Fruit fly (Drosophila melanogaster): ENCODE data around the gene CG1468.

- TF ChIP-seq psq (GFP tag; optimal IDR thresholded peaks at IDR 0.05), result no peak
- TF ChIP-seq HLH106 (tag; optimal IDR thresholded peaks at IDR 0.05), result no peak
- TF ChIP-seq dsf (GFP tag; optimal IDR thresholded peaks at IDR 0.05; ENCODE audit: borderline replicate concordance), result no peak
- TF ChIP-seq tai (GFP tag; optimal IDR thresholded peaks at IDR 0.05), result no peak
- TF ChIP-seq OdsH (GFP tag; optimal IDR thresholded peaks at IDR 0.05), result no peak
- no peak for TF ChIP-seq brk (GFP tag; optimal IDR thresholded peaks at IDR 0.05)
- no peak for TF ChIP-seq h (GFP tag; optimal IDR thresholded peaks at IDR 0.05)
- no peak for TF ChIP-seq br (GFP tag; optimal IDR thresholded peaks at IDR 0.05)
- no peak for TF ChIP-seq ey (GFP tag; optimal IDR thresholded peaks at IDR 0.05)
- TF ChIP-seq fru (GFP tag; optimal IDR thresholded peaks at IDR 0.05), result no peak
- TF ChIP-seq sage (GFP tag; optimal IDR thresholded peaks at IDR 0.05), result no peak
- TF ChIP-seq Sp1 (GFP tag; optimal IDR thresholded peaks at IDR 0.05), result no peak
- TF ChIP-seq lola (GFP tag; optimal IDR thresholded peaks at IDR 0.05), result no peak
Measured at dm6 chrX:9911751-9912150, 33.5 kb downstream of the CG1468 start.

Data from whole organism, wandering third instar larva.